Worm (Caenorhabditis elegans) whole organism, early embryonic: ENCODE results near the gene T04F3.1.

Experiments used
- B0310.2 ChIP-seq: sonication (generic microtip); optimal IDR thresholded peaks from 2 replicates; lab custom pipeline; 2016; ENCODE audit warnings: mild to moderate bottlenecking, missing genetic modification characterization, missing compliant biosample characterization
- ama-1 ChIP-seq: fragments of 150-350 bp; optimal IDR thresholded peaks from 2 replicates; lab custom pipeline; 2014
- ceh-36 ChIP-seq: sonication (generic microtip); optimal IDR thresholded peaks from 2 replicates; lab custom pipeline; 2016; ENCODE audit warnings: missing genetic modification characterization, inconsistent platforms, missing compliant biosample characterization
- ets-7 ChIP-seq: sonication (generic microtip); optimal IDR thresholded peaks from 2 replicates; lab custom pipeline; 2016; ENCODE audit warnings: missing genotype, missing genetic modification characterization, missing compliant biosample characterization
- flt-1 ChIP-seq: fragments of 200-800 bp; sonication (Bioruptor generic); IDR thresholded peaks from 2 replicates; pipeline ENCODE4 v1.3.6; 2022; ENCODE audit warnings: missing genetic modification characterization, missing compliant biosample characterization
- hmg-4 ChIP-seq: fragments of 200-800 bp; sonication (Bioruptor generic); optimal IDR thresholded peaks from 2 replicates; lab custom pipeline; 2018; ENCODE audit warnings: mild to moderate bottlenecking, missing genetic modification characterization, missing compliant biosample characterization
- tra-4 ChIP-seq: sonication (generic microtip); optimal IDR thresholded peaks from 2 replicates; lab custom pipeline; 2017; ENCODE audit warnings: missing genetic modification characterization, missing compliant biosample characterization

ce11 chrV:11782809-11783440, 43.1 kb downstream of the T04F3.1 start, which contains the start of gene F55A11.11:
- TF ChIP-seq hmg-4 (GFP tag; lab: Kevin White, UChicago) (peak; percentile 98), ceh-36 (peak; percentile 95), ama-1 (no peak), tra-4 (tag; lab: Kevin White, UChicago) (peak; percentile 91), ets-7 (tag; lab: Kevin White, UChicago) (peak; percentile 80), flt-1 (GFP tag; lab: Robert Waterston, UW) (peak; percentile 95), B0310.2 (tag; lab: Kevin White, UChicago) (peak; percentile 94)
